Worm (Caenorhabditis elegans): ENCODE measurements around the gene osta-3.

osta-3 gene

ce11 chrII:14822419-14822818 is 10.1 kb downstream of the osta-3 start (continued):
- TF ChIP-seq nhr-25 (tag; optimal IDR thresholded peaks at IDR 0.05; ENCODE audit: borderline replicate concordance, insufficient read depth) (peak; percentile 78), jun-1 (tag; optimal IDR thresholded peaks at IDR 0.05) (no peak), dve-1 (tag; optimal IDR thresholded peaks at IDR 0.05; ENCODE audit: insufficient read depth) (peak; percentile 88), ZK546.5 (tag; optimal IDR thresholded peaks at IDR 0.05) (no peak), ceh-28 (tag; optimal IDR thresholded peaks at IDR 0.05) (no peak), nhr-28 (tag; optimal IDR thresholded peaks at IDR 0.05) (peak; percentile 88), lin-38 (GFP tag; IDR thresholded peaks at IDR 0.05) (no peak), zfp-3 (GFP tag; conservative IDR thresholded peaks at IDR 0.05) (no peak), lin-29 (GFP tag; IDR thresholded peaks at IDR 0.05) (no peak), skn-1 (tag; optimal IDR thresholded peaks at IDR 0.05) (no peak), unc-39 (tag; optimal IDR thresholded peaks at IDR 0.05) (no peak), madf-9 (GFP tag; conservative IDR thresholded peaks at IDR 0.05) (no peak), ceh-20 (GFP tag; IDR thresholded peaks at IDR 0.05) (no peak), fkh-10 (GFP tag; optimal IDR thresholded peaks at IDR 0.05) (no peak), snpc-4 (tag; optimal IDR thresholded peaks at IDR 0.05) (no peak), pha-4 (GFP tag; IDR thresholded peaks at IDR 0.05) (no peak), pha-4 (tag; optimal IDR thresholded peaks at IDR 0.05) (no peak), set-16 (GFP tag; IDR thresholded peaks at IDR 0.05) (no peak), sdz-12 (GFP tag; optimal IDR thresholded peaks at IDR 0.05) (no peak), php-3 (GFP tag; IDR thresholded peaks at IDR 0.05) (0 out of 2 replicates have a peak, but pooled peaks have one; percentile 21), lin-15B (tag; optimal IDR thresholded peaks at IDR 0.05) (no peak), dmd-8 (GFP tag; IDR thresholded peaks at IDR 0.05) (no peak), mes-2 (tag; optimal IDR thresholded peaks at IDR 0.05; ENCODE audit: poor library complexity, severe bottlenecking) (peak; percentile 63), mdl-1 (tag; optimal IDR thresholded peaks at IDR 0.05) (peak in 1 of 2 experiments; percentile 59), spr-3 (GFP tag; optimal IDR thresholded peaks at IDR 0.05) (no peak), ZK337.2 (GFP tag; IDR thresholded peaks at IDR 0.05) (no peak), R02D3.7 (tag; optimal IDR thresholded peaks at IDR 0.05) (no peak), lin-13 (GFP tag; optimal IDR thresholded peaks at IDR 0.05) (no peak), saeg-2 (GFP tag; IDR thresholded peaks at IDR 0.05) (no peak), gei-8 (GFP tag; optimal IDR thresholded peaks at IDR 0.05) (no peak), duxl-1 (tag; optimal IDR thresholded peaks at IDR 0.05; ENCODE audit: poor library complexity) (no peak), F37D6.2 (tag; optimal IDR thresholded peaks at IDR 0.05) (no peak), nhr-42 (GFP tag; IDR thresholded peaks at IDR 0.05) (peak; percentile 79), ceh-62 (tag; optimal IDR thresholded peaks at IDR 0.05) (no peak), tag-97 (GFP tag; IDR thresholded peaks at IDR 0.05) (no peak), mxl-3 (GFP tag; optimal IDR thresholded peaks at IDR 0.05) (peak; percentile 82), daf-8 (GFP tag; IDR thresholded peaks at IDR 0.05) (no peak), dmd-6 (GFP tag; IDR thresholded peaks at IDR 0.05) (peak; percentile 92)

- TF ChIP-seq R02D3.7 (tag; optimal IDR thresholded peaks at IDR 0.05) (no peak), nhr-237 (tag; optimal IDR thresholded peaks at IDR 0.05) (no peak), saeg-2 (GFP tag; IDR thresholded peaks at IDR 0.05) (no peak), mdl-1 (tag; optimal IDR thresholded peaks at IDR 0.05) (peak in 1 of 2 experiments; percentile 36), ztf-7 (tag; optimal IDR thresholded peaks at IDR 0.05) (no peak), hlh-30 (tag; optimal IDR thresholded peaks at IDR 0.05; ENCODE audit: insufficient read depth) (no peak), zfp-3 (GFP tag; conservative IDR thresholded peaks at IDR 0.05) (no peak), unc-62 (GFP tag; optimal IDR thresholded peaks at IDR 0.05 in 1 of 2) (no peak), unc-62 (tag; optimal IDR thresholded peaks at IDR 0.05) (no peak), spr-3 (GFP tag; optimal IDR thresholded peaks at IDR 0.05) (no peak), aly-2 (tag; optimal IDR thresholded peaks at IDR 0.05) (no peak), hlh-11 (tag; optimal IDR thresholded peaks at IDR 0.05) (peak; percentile 45), nhr-28 (tag; optimal IDR thresholded peaks at IDR 0.05) (peak; percentile 68), ces-1 (GFP tag; optimal IDR thresholded peaks at IDR 0.05) (no peak), nhr-48 (tag; optimal IDR thresholded peaks at IDR 0.05) (peak; percentile 38), lin-29 (GFP tag; IDR thresholded peaks at IDR 0.05) (no peak), nhr-10 (tag; optimal IDR thresholded peaks at IDR 0.05) (peak; percentile 6), dmd-6 (GFP tag; IDR thresholded peaks at IDR 0.05) (peak; percentile 51), nhr-41 (GFP tag; IDR thresholded peaks at IDR 0.05) (no peak), tra-1 (GFP tag; IDR thresholded peaks at IDR 0.05) (no peak), mxl-3 (GFP tag; optimal IDR thresholded peaks at IDR 0.05) (peak; percentile 55), lin-39 (tag; optimal IDR thresholded peaks at IDR 0.05) (no peak), F37D6.2 (tag; optimal IDR thresholded peaks at IDR 0.05) (no peak)
These were observed 13.1 kb downstream of the osta-3 start for ce11 chrII:14825413-14825812.
